Fruit fly (Drosophila melanogaster) whole organism, embryonic: ENCODE results near the gene Best3.

Experiments
- C15 ChIP-seq: fragments of 200-800 bp; sonication (Bioruptor generic); IDR thresholded peaks from 3 replicates; pipeline ENCODE4 v1.3.6; 2022; ENCODE audit warnings: missing biosample characterization, missing genetic modification characterization
- CG10267 ChIP-seq: fragments of 200-800 bp; sonication (Bioruptor generic); optimal IDR thresholded peaks from 2 replicates; lab custom pipeline; 2018; ENCODE audit warnings: missing biosample characterization, mild to moderate bottlenecking, missing genetic modification characterization, moderate library complexity
- CG10274 ChIP-seq: fragments of 200-800 bp; sonication (Bioruptor generic); optimal IDR thresholded peaks from 3 replicates; lab custom pipeline; 2017; ENCODE audit warnings: missing biosample characterization, mild to moderate bottlenecking, missing genetic modification characterization
- CG11398 ChIP-seq: fragments of 200-800 bp; sonication (Bioruptor generic); optimal IDR thresholded peaks from 2 replicates; lab custom pipeline; 2016; ENCODE audit warnings: missing biosample characterization, missing genetic modification characterization
- CG11695 ChIP-seq: fragments of 200-800 bp; sonication (Bioruptor generic); IDR thresholded peaks from 3 replicates; pipeline ENCODE4 v1.3.6; 2022; ENCODE audit warnings: missing biosample characterization, missing genetic modification characterization
- CG12659 ChIP-seq: fragments of 200-800 bp; sonication (Bioruptor generic); optimal IDR thresholded peaks from 3 replicates; lab custom pipeline; 2017; ENCODE audit warnings: mild to moderate bottlenecking, missing biosample characterization, missing genetic modification reagents, missing genetic modification characterization
- CG1602 ChIP-seq: fragments of 200-800 bp; sonication (Bioruptor generic); optimal IDR thresholded peaks from 3 replicates; lab custom pipeline; 2016; ENCODE audit warnings: missing biosample characterization, missing genetic modification characterization
- CG18619 ChIP-seq: fragments of 200-800 bp; sonication (Bioruptor generic); optimal IDR thresholded peaks from 3 replicates; lab custom pipeline; 2017; ENCODE audit warnings: missing biosample characterization, mild to moderate bottlenecking, missing genetic modification characterization
- CG2120 ChIP-seq: fragments of 200-800 bp; sonication (Bioruptor generic); optimal IDR thresholded peaks from 3 replicates; lab custom pipeline; 2016; ENCODE audit warnings: missing biosample characterization, missing genetic modification characterization
- CG31441 ChIP-seq: fragments of 200-800 bp; sonication (Bioruptor generic); IDR thresholded peaks from 2 replicates; pipeline ENCODE4 v1.3.6; 2022; ENCODE audit warnings: missing biosample characterization, missing genetic modification characterization
- CG4424 ChIP-seq: fragments of 200-800 bp; sonication (Bioruptor generic); optimal IDR thresholded peaks from 3 replicates; lab custom pipeline; 2016; ENCODE audit warnings: missing biosample characterization, missing genetic modification characterization
- CG9817 ChIP-seq: fragments of 200-800 bp; sonication (Bioruptor generic); optimal IDR thresholded peaks from 2 replicates; lab custom pipeline; 2018; ENCODE audit warnings: missing biosample characterization, mild to moderate bottlenecking, missing genetic modification characterization, moderate library complexity
- CTCF ChIP-seq: fragments of 200-800 bp; sonication (Bioruptor generic); optimal IDR thresholded peaks from 2 replicates; lab custom pipeline; 2017; ENCODE audit warnings: missing biosample characterization, mild to moderate bottlenecking, missing genetic modification characterization, moderate library complexity
- Camta ChIP-seq: fragments of 200-800 bp; sonication (Bioruptor generic); optimal IDR thresholded peaks from 2 replicates; lab custom pipeline; 2016; ENCODE audit warnings: missing biosample characterization, missing genetic modification characterization
- H2.0 ChIP-seq: fragments of 200-800 bp; sonication (Bioruptor generic); IDR thresholded peaks from 2 replicates; pipeline ENCODE4 v1.3.6; 2022; ENCODE audit warnings: missing biosample characterization, missing genetic modification characterization
- HLH3B ChIP-seq: fragments of 200-800 bp; sonication (Bioruptor generic); IDR thresholded peaks from 2 replicates; pipeline ENCODE4 v1.3.6; 2022; ENCODE audit warnings: missing biosample characterization, missing genetic modification characterization
- HLHmδ ChIP-seq: fragments of 200-800 bp; sonication (Bioruptor generic); optimal IDR thresholded peaks from 2 replicates; lab custom pipeline; 2018; ENCODE audit warnings: missing biosample characterization, mild to moderate bottlenecking, missing genetic modification characterization, moderate library complexity
- Hey ChIP-seq: fragments of 200-800 bp; sonication (Bioruptor generic); optimal IDR thresholded peaks from 3 replicates; lab custom pipeline; 2018; ENCODE audit warnings: missing biosample characterization, mild to moderate bottlenecking, missing genetic modification characterization
- Hr51 ChIP-seq, 2 experiments: fragments of 200-800 bp; sonication (Bioruptor generic); optimal IDR thresholded peaks; 2 replicates in 1 of 2; 3 replicates in 1 of 2; lab custom pipeline; 2016 to 2018; ENCODE audit warnings: missing biosample characterization in 2 of 2, missing genetic modification characterization in 2 of 2, mild to moderate bottlenecking in 1 of 2, moderate library complexity in 1 of 2
- Kr ChIP-seq: fragments of 200-800 bp; sonication (Bioruptor generic); optimal IDR thresholded peaks from 2 replicates; lab custom pipeline; 2017; ENCODE audit warnings: missing biosample characterization, mild to moderate bottlenecking, missing genetic modification characterization
- Nf-YB ChIP-seq: fragments of 200-800 bp; sonication (Bioruptor generic); optimal IDR thresholded peaks from 3 replicates; lab custom pipeline; 2019; ENCODE audit warnings: missing biosample characterization, mild to moderate bottlenecking, missing genetic modification characterization, moderate library complexity
- Rfx ChIP-seq: fragments of 200-800 bp; sonication (Bioruptor generic); IDR thresholded peaks from 2 replicates; pipeline ENCODE4 v1.3.6; 2022; ENCODE audit warnings: missing biosample characterization, missing genetic modification characterization
- Spps ChIP-seq: fragments of 200-800 bp; sonication (Bioruptor generic); optimal IDR thresholded peaks from 2 replicates; lab custom pipeline; 2018; ENCODE audit warnings: missing biosample characterization, mild to moderate bottlenecking, missing genetic modification characterization
- Ssrp ChIP-seq: fragments of 200-800 bp; sonication (Bioruptor generic); optimal IDR thresholded peaks from 2 replicates; lab custom pipeline; 2018; ENCODE audit warnings: missing biosample characterization, mild to moderate bottlenecking, missing genetic modification characterization, moderate library complexity
- caup ChIP-seq: fragments of 200-800 bp; sonication (Bioruptor generic); optimal IDR thresholded peaks from 3 replicates; lab custom pipeline; 2017; ENCODE audit warnings: missing biosample characterization, mild to moderate bottlenecking, missing genetic modification characterization, moderate library complexity; ENCODE audit not compliant: severe bottlenecking
- crc ChIP-seq: fragments of 200-800 bp; sonication (Bioruptor generic); optimal IDR thresholded peaks from 2 replicates; lab custom pipeline; 2016; ENCODE audit warnings: missing biosample characterization, missing genetic modification characterization
- crol ChIP-seq: fragments of 200-800 bp; sonication (Bioruptor generic); IDR thresholded peaks from 2 replicates; pipeline ENCODE4 v1.3.6; 2022; ENCODE audit warnings: missing biosample characterization, missing genetic modification characterization
- cwo ChIP-seq: fragments of 200-800 bp; sonication (Bioruptor generic); optimal IDR thresholded peaks from 3 replicates; lab custom pipeline; 2017; ENCODE audit warnings: missing biosample characterization, missing genetic modification characterization, mild to moderate bottlenecking, moderate library complexity, missing genetic modification reagents
- gfzf ChIP-seq: fragments of 200-800 bp; sonication (Bioruptor generic); optimal IDR thresholded peaks from 2 replicates; lab custom pipeline; 2016; ENCODE audit warnings: missing biosample characterization, mild to moderate bottlenecking, missing genetic modification characterization, moderate library complexity
- gsb-n ChIP-seq: fragments of 200-800 bp; sonication (Bioruptor generic); optimal IDR thresholded peaks from 3 replicates; lab custom pipeline; 2018; ENCODE audit warnings: missing biosample characterization, mild to moderate bottlenecking, missing genetic modification characterization
- hbn ChIP-seq: fragments of 200-800 bp; sonication (Bioruptor generic); IDR thresholded peaks from 2 replicates; pipeline ENCODE4 v1.3.6; 2022; ENCODE audit warnings: missing biosample characterization, missing genetic modification characterization; ENCODE audit not compliant: partially characterized antibody
- her ChIP-seq: fragments of 200-800 bp; sonication (Bioruptor generic); optimal IDR thresholded peaks from 2 replicates; lab custom pipeline; 2016; ENCODE audit warnings: missing biosample characterization, missing genetic modification characterization
- jigr1 ChIP-seq: fragments of 200-800 bp; sonication (Bioruptor generic); IDR thresholded peaks from 3 replicates; pipeline ENCODE4 v1.3.6; 2022; ENCODE audit warnings: missing biosample characterization, missing genetic modification characterization
- kay ChIP-seq: fragments of 200-800 bp; sonication (Bioruptor generic); optimal IDR thresholded peaks from 2 replicates; lab custom pipeline; 2016; ENCODE audit warnings: missing biosample characterization, missing genetic modification characterization
- lab ChIP-seq: fragments of 200-800 bp; sonication (Bioruptor generic); optimal IDR thresholded peaks from 3 replicates; lab custom pipeline; 2017; ENCODE audit warnings: missing biosample characterization, missing genetic modification characterization, mild to moderate bottlenecking, moderate library complexity, missing genetic modification reagents
- lola ChIP-seq, 3 experiments: fragments of >200 bp in 2 of 3; fragments of 200-800 bp in 1 of 3; sonication (Bioruptor generic) in 1 of 3; optimal IDR thresholded peaks; 2 replicates each; lab custom pipeline; 2017 to 2019; ENCODE audit warnings: missing biosample characterization in 3 of 3, missing genetic modification characterization in 3 of 3, mild to moderate bottlenecking in 1 of 3, moderate library complexity in 1 of 3
- mld ChIP-seq: fragments of 200-800 bp; sonication (Bioruptor generic); IDR thresholded peaks from 3 replicates; pipeline ENCODE4 v1.3.6; 2022; ENCODE audit warnings: missing biosample characterization, missing genetic modification characterization; ENCODE audit not compliant: partially characterized antibody
- otp ChIP-seq: fragments of 200-800 bp; sonication (Bioruptor generic); IDR thresholded peaks from 3 replicates; pipeline ENCODE4, ENCODE4 v1.3.6; 2022; ENCODE audit warnings: missing biosample characterization, missing genetic modification characterization
- pnt ChIP-seq: fragments of 200-800 bp; sonication (Bioruptor generic); optimal IDR thresholded peaks from 3 replicates; lab custom pipeline; 2016; ENCODE audit warnings: missing biosample characterization, missing genetic modification characterization
- pros ChIP-seq: fragments of 200-800 bp; sonication (Bioruptor generic); optimal IDR thresholded peaks from 3 replicates; lab custom pipeline; 2019; ENCODE audit warnings: missing biosample characterization, mild to moderate bottlenecking, missing genetic modification characterization, moderate library complexity
- sens ChIP-seq: fragments of 200-800 bp; sonication (Bioruptor generic); peaks from one replicate; lab custom pipeline; 2016; ENCODE audit warnings: missing biosample characterization, missing genetic modification characterization
- sqz ChIP-seq: fragments of 200-800 bp; sonication (Bioruptor generic); optimal IDR thresholded peaks from 3 replicates; lab custom pipeline; 2018; ENCODE audit warnings: missing biosample characterization, mild to moderate bottlenecking, missing genetic modification characterization
- unc-4 ChIP-seq: fragments of 200-800 bp; sonication (Bioruptor generic); IDR thresholded peaks from 2 replicates; pipeline ENCODE4 v1.3.6; 2022; ENCODE audit warnings: missing biosample characterization, missing genetic modification characterization; ENCODE audit not compliant: partially characterized antibody
- unpg ChIP-seq: fragments of 200-800 bp; sonication (Bioruptor generic); optimal IDR thresholded peaks from 3 replicates; lab custom pipeline; 2018; ENCODE audit warnings: missing biosample characterization, mild to moderate bottlenecking, missing genetic modification characterization, moderate library complexity
- wek ChIP-seq: fragments of 200-800 bp; sonication (Bioruptor generic); optimal IDR thresholded peaks from 3 replicates; lab custom pipeline; 2018; ENCODE audit warnings: missing biosample characterization, mild to moderate bottlenecking, missing genetic modification characterization, moderate library complexity

The Best3 gene

dm6 chr3L:15289257-15289762 is 13.3 kb downstream of the Best3 start:
- TF ChIP-seq unpg (GFP tag; lab: Kevin White, UChicago) (no peak), unc-4 (no peak), sens (peak; percentile 18), Nf-YB (peak; percentile 8), crc (GFP tag; lab: Kevin White, UChicago) (no peak), Kr (GFP tag; lab: Kevin White, UChicago) (peak; percentile 69), lola (GFP tag; optimal IDR thresholded peaks at IDR 0.05; lab: Kevin White, UChicago) (no peak), gsb-n (tag; lab: Kevin White, UChicago) (peak; percentile 95), C15 (GFP tag; lab: Robert Waterston, UW) (no peak), HLHmδ (GFP tag; lab: Kevin White, UChicago) (no peak), Camta (no peak), pros (GFP tag; lab: Kevin White, UChicago) (peak; percentile 84), CG10274 (GFP tag; lab: Kevin White, UChicago) (no peak), her (GFP tag; lab: Kevin White, UChicago) (no peak), sqz (GFP tag; lab: Kevin White, UChicago) (peak; percentile 10)
- TF ChIP-seq, all 482 proteins: peak for 6

DNA sequence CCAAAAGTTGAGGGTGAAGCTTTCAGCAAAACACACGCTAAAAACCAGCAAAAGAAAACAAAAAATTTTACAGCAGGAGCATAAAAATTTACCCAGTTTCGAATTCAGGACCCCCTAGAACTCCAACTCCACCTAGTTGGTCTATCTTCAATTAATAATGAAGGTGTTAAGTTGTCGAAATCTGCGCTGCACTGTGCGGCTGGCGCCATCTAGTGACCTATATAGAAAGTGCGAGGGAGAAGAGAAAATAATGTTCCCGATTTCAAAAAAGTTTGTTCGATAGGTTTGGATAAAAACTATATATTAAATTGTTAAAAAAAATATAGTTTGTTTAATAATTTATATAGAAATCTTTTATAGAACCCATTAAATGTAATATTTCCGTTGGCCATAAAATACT is 15.6 kb downstream of the Best3 start:
- TF ChIP-seq CTCF (GFP tag; lab: Kevin White, UChicago), result peak; percentile 80
- TF ChIP-seq kay (GFP tag; lab: Kevin White, UChicago), result no peak
- TF ChIP-seq, all 482 proteins: peak for 1

dm6 chr3L:15281069-15281468 is 21.5 kb downstream of the Best3 start:
- TF ChIP-seq hbn (no peak), CG11398 (GFP tag; lab: Kevin White, UChicago) (no peak), wek (GFP tag; lab: Kevin White, UChicago) (no peak), pros (GFP tag; lab: Kevin White, UChicago) (peak; percentile 60), Spps (tag; lab: Kevin White, UChicago) (no peak), mld (no peak), crol (peak; percentile 59)
- TF ChIP-seq, all 482 proteins: peak for 2

dm6 chr3L:15275469-15276153 is 27.0 kb downstream of the Best3 start:
- TF ChIP-seq CG4424 (GFP tag; lab: Kevin White, UChicago) (peak; percentile 15), otp (no peak), H2.0 (GFP tag; lab: Robert Waterston, UW) (no peak), pnt (GFP tag; lab: Kevin White, UChicago) (no peak), CG1602 (GFP tag; lab: Kevin White, UChicago) (peak; percentile 31), CG2120 (peak; percentile 41), CG10267 (tag; lab: Kevin White, UChicago) (peak; percentile 37), CG18619 (GFP tag; lab: Kevin White, UChicago) (peak; percentile 15), CG11695 (GFP tag; lab: Robert Waterston, UW) (0 out of 3 replicates have a peak, but pooled peaks have one; percentile 24), Hey (tag; lab: Kevin White, UChicago) (peak; percentile 45), caup (peak; percentile 30), lola (GFP tag; optimal IDR thresholded peaks at IDR 0.05; lab: Kevin White, UChicago) (peak in 1 of 3 experiments; percentile 33), HLH3B (GFP tag; lab: Robert Waterston, UW) (0 out of 2 replicates have a peak, but pooled peaks have one; percentile 11), Ssrp (tag; lab: Kevin White, UChicago) (peak; percentile 52), CG31441 (GFP tag; lab: Robert Waterston, UW) (peak; percentile 61), CG12659 (GFP tag; lab: Kevin White, UChicago) (peak; percentile 28), Rfx (GFP tag; lab: Robert Waterston, UW) (no peak), CG9817 (no peak), jigr1 (GFP tag; lab: Robert Waterston, UW) (no peak), lab (GFP tag; lab: Kevin White, UChicago) (peak; percentile 14), Hr51 (GFP tag; optimal IDR thresholded peaks at IDR 0.05; lab: Kevin White, UChicago) (peak in 1 of 2 experiments; percentile 78), cwo (GFP tag; lab: Kevin White, UChicago) (peak; percentile 8), gfzf (GFP tag; lab: Kevin White, UChicago) (no peak)
